Worm (Caenorhabditis elegans): Measurements from ENCODE around the gene odr-8.
"Not testable (repeated sequence)": the region's sequence is repeated elsewhere in the genome, so short reads cannot be mapped to it uniquely, and the experiment has no call there.

The odr-8 gene

DNA sequence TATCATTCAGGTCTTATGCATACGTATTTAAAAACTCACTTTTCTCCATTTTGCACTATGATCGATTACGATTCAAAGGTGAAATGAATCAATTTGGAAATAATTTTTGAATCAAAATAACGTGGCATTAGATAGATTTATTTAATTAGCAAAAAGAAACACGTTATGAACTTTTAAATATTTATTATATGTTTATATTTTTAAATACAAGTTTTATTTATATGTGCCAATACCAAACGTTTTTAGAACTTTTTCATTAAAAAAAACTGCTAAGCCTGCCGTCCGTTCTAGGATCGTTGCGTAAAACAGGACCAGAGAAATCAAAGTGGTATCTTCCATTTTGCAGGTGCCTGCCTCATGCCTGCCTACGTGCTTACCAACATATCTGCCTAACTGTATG is 14.8 kb upstream of the odr-8 start, which contains the start of gene F38A5.6:
TSS of gene F38A5.6 (minus strand) at position 101 of the 400 bp plus-strand sequence.
- no peak for TF ChIP-seq unc-62 (GFP tag; optimal IDR thresholded peaks at IDR 0.05)

DNA sequence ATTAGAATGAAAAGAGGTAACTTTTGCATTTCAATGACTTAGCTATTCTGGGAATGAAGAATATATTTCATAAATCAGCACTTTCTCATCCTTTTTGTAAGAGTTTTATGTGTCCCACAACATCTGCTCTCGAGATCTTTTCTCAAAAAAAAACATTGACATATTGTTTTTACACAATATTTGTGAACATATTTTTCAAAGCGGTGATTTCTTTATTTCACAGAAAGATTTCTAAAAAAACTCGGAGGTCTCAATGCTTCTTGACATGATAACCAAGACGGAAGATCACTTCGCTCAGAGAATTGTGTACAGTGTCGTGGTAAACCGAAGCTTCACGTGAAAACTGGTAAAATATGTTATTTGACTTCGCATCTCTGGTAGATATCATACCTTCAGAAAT is 13.4 kb upstream of the odr-8 start, which contains the start of gene F38A5.22:
TSS of gene F38A5.22 (minus strand) at position 29 of the 400 bp plus-strand sequence.
- TF ChIP-seq unc-62 (GFP tag; optimal IDR thresholded peaks at IDR 0.05), result no peak

DNA sequence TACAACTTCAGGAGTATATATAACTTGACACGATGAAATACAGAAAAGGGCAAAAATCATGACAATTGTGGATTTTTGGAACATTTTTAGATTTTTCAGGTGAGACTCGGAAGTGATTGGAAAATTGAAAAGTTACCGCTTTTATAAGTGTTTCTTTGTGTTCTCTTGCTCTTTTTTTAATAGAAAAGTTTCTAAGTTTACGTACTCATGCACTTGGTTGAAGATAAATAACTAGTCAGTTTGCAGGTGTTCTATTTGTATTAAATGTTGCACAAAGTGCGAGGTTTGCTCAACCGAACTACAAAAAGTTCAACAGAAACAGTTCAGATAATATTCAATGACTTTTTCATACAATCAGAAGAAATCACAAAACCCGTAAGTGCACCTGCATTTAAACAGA is 12.4 kb upstream of the odr-8 start, which contains the start of gene nspb-3:
TSS of gene nspb-3 (minus strand) at position 101 of the 400 bp plus-strand sequence.
- TF ChIP-seq unc-62 (GFP tag; optimal IDR thresholded peaks at IDR 0.05), result not testable (repeated sequence)

DNA sequence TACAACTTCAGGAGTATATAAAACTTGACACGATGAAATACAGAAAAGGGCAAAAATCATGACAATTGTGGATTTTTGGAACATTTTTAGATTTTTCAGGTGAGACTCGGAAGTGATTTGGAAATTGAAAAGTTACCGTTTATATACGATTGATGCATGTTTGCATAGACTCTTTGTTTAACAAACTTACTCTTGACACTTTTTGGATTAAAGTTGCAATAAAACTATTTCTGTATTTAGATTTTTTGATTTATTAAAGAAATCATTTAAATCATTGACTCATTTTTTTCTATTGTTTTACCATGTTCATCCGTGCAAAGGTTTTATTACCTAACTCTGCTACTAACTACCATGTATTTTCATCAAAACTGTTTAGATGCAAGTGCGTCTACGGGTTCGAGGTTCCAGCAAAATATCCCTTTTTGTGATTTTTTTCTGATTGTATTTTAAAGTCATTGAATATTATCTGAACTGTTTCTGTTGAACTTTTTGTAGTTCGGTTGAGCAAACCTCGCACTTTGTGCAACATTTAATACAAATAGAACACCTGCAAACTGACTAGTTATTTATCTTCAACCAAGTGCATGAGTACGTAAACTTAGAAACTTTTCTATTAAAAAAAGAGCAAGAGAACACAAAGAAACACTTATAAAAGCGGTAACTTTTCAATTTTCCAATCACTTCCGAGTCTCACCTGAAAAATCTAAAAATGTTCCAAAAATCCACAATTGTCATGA is 8.7 kb upstream of the odr-8 start, which contains the start of the genes nspb-1 and nspb-2:
TSS of gene nspb-1 (minus strand) at position 101 of the 737 bp plus-strand sequence.
TSS of gene nspb-2 (plus strand) at position 687 of the 737 bp plus-strand sequence.
- not testable (repeated sequence) for TF ChIP-seq unc-62 (GFP tag; optimal IDR thresholded peaks at IDR 0.05)

DNA sequence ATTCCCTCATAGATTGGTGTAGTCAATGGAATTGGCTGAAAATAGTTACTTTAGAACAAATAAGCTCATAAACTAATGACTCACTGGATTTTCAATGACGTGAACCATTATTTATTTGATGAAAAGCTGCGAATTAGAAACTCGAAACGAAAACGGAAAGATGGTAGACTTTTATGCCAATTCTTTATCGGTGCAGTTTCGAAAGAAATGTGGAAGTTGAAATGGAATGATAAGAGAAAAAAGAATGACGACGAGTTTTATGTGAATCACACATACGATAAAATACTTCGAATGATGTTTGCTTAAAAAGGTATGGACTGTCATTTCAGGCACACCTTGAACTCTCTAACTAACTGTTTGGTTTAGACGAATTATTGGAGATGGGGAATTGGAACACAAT is 7.5 kb upstream of the odr-8 start, which contains the start of the genes lec-11 and irld-7:
TSS of gene lec-11 (minus strand) at position 126 of the 400 bp plus-strand sequence.
TSS of gene irld-7 (plus strand) at position 332 of the 400 bp plus-strand sequence.
- TF ChIP-seq unc-62 (GFP tag; optimal IDR thresholded peaks at IDR 0.05), result no peak

DNA sequence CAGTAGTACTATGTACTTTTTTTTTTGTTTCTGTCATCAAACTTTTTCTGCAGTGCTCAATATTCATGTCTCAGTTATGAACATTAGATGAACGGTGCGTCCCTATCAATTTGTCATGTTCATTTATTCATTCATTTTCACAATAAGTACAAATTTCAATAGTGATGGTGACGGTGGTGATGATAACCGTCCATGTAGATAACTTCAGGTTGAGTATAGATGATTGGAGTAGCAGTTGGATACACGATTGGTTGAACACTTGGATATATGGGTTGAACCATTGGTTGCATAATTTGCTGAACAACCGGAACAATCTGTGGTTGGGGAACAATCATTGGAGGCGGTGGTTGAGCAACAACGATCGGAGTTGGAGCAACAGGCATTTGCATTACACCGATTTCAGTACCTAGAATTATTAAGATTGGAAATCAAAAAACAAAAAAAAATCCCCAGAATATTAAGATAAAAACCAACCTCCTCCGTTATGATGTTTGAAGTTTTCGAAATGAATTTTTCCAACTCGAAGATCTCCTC is 5.6 kb upstream of the odr-8 start:
- no peak for TF ChIP-seq unc-62 (GFP tag; optimal IDR thresholded peaks at IDR 0.05)

DNA sequence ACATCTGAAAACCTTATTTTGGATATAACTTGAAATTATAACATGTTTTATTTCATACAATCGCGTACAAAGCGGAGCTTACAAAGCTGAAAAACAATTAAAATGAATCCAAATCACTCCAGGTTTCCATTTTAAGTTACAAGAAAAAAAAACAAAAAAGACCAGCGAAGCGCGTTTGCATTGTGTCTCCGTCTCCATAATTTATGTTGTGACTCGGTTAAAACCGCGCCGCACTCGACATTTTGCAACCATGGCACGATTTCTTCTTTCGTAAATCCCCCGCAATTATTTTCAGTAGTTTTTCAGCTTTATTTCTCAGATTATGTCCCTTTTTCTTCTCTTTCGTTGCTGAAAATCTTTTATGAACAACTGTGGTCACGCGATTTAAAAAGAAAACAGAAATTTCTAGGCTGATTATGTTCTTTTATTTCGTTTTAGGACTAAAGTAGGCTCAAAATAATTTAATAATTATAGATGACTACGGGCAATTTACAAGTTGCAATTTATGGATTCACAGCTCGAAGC is 3.0 kb upstream of the odr-8 start, which contains the start of the genes F38A5.2 and dnj-11:
TSS of gene F38A5.2 (minus strand) at position 4 of the 525 bp plus-strand sequence.
TSS of gene dnj-11 (plus strand) at position 475 of the 525 bp plus-strand sequence.
- no peak for TF ChIP-seq unc-62 (GFP tag; optimal IDR thresholded peaks at IDR 0.05)

DNA sequence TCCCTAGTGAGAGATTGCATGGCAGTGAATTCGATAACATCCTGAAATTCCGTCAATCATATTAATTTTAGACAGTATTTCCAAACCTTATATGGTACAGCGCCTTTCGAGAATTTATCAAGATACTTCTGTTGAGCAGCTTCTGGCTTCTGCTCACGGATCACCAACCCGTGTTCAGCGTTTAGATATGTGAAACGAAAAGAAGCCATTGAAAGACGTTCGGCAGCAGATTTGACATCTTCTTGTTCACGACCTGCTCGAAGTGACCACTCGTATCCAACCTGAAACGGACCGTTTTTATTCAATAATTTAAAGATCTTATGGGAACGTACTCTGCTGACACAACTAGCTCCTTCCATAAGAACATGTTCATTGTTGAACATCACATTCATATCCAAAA is 846 bp downstream of the odr-8 start:
- TF ChIP-seq unc-62 (GFP tag; optimal IDR thresholded peaks at IDR 0.05), result no peak

DNA sequence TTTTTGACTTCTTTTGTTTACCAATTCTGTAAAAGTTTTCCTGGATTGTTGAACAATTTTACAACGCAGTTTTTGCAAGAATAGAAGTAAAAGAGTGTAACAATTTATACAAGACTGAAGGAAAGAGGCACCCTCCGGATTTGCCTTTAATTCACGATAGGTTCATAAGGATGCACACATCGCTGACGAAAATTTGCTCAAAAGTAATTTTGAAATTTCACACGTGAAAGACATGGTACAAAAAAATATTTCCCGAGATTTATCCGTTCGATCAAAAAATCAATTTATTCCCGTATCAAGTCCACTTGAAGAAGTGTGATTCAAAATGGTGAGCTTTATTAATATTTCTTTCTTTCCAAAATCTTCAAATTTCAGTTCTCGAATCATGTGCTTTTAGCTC is 4.6 kb downstream of the odr-8 start, which contains the start of gene C43G2.3:
TSS of gene C43G2.3 (plus strand) at position 301 of the 400 bp plus-strand sequence.
- no peak for TF ChIP-seq unc-62 (GFP tag; optimal IDR thresholded peaks at IDR 0.05)

DNA sequence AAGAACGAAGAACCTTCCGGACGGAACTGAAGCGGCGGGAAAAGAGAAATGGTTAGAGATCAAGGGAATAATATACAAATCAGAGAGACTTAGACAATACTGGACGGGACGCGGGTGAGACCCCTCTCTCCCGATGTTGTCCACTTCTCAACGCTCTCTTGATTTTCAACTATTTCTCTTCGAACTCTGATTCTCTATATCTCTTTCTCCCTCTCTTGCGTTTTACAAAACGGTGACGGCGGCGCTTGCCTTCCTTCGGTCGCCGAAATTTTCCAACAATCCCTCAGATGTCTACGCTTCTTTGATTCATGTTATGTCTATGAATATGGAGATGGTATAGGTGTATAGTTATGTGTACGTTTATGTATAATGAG is 5.8 kb downstream of the odr-8 start:
- no peak for TF ChIP-seq unc-62 (GFP tag; optimal IDR thresholded peaks at IDR 0.05)

DNA sequence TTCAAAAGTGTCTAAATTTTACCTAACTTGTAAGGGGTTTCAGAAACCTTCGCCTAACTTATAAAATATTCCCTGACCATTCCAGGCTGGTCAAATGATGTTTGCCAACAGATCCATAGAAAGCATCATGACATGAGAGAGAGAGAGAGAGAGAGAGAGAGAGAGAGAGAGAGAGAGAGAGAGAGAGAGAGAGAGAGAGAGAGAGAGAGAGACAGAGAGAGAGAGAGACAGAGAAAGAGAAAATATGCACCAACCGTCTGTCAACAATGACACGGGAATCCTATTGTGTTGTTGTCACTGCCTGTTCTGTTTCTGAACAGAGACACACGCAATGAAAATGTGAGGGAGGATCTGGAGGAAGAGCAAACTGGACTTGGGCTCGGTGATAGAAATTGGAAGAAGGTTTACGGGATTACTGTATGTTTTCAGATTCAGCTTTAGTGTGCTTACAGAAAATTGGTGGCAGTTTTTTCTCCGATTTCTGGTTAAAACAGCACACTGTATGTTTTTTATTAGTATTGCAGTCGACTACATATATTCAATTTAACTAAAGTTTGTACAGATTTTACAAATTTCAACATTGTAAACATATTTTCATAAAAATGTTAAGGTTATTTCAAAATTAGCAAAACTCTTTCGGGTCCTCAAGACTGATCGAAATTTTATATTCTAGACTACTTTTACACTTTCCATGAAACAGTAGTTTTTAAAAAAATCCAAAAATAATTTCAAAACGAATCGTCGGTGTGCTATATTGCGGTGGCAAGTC is 6.4 kb downstream of the odr-8 start:
- no peak for TF ChIP-seq unc-62 (GFP tag; optimal IDR thresholded peaks at IDR 0.05)

DNA sequence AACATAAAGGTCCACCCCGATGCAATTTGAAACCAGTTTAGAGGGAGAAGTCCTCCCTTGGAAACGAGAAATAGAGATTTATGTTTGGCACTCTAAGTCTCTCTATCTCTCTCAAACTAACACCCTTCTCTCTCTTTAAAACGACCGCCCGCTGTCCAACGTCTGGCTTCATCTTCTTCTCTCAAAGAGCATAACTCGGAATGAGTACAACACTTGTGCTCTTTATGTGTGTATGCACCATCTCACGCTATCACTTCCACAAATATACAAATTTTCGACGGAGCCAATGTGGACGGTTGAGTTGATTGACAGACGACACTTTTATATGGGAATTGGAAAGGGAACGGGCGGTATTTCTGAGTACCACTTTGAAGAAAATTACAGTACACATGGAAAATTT is 8.2 kb downstream of the odr-8 start:
- no peak for TF ChIP-seq unc-62 (GFP tag; optimal IDR thresholded peaks at IDR 0.05)

DNA sequence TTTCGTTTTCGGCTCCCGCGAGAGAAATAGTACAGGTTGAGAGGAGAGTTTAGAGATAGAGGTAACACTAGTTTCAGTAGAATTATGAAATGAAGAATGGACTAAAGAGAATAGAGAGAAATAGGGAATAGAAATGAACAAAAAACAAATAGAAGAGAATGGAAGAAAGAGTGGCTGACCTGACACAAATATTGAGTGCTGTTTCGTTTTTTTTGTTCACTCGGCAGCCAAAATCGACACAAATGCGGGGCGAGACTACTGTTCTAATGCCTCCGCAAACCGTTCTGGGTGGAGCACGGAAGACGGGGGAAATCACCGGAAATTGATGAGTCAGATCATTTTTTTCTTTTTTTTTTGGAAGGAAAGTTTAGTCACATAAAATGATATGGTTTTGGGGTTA is 9.8 kb downstream of the odr-8 start:
- no peak for TF ChIP-seq unc-62 (GFP tag; optimal IDR thresholded peaks at IDR 0.05)

DNA sequence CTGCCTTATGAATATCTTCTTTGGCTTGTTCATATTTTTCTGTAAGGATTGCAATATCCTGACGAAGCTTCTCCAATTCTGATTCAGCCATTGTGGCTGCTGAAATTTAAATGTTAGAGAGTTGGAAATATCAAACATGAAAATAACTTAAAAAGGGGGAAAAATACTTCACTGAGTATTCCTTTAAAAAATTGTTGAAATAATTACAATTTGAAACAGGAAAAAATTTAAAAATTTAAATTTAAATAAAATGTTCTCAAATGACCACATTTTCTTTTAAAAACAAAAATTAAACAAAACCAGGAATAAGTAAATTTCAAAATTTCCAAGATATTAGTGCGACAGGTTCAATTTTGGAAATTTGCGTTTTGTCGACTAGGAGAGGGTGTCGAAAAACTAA is 10.3 kb downstream of the odr-8 start, which contains the start of gene bicd-1:
TSS of gene bicd-1 (minus strand) at position 101 of the 400 bp plus-strand sequence.
- no peak for TF ChIP-seq unc-62 (GFP tag; optimal IDR thresholded peaks at IDR 0.05)

DNA sequence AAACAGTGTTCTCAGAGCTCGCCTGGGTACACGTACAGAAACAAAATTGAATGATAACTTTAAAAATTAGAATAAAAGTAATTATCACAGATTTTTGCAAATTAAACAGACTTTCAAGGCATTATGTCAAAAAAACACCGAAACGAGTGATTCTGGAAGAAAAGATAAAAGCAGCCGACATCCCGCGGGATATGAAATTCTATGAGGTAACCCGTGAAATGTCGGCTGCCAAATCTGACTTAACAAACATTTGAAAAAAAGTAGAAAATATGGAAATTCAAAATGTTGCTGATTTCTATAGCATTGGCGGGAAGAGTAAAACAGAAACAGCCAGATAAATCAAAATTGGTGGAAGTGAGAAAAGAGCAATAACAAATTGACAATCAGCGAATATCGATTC is 16.9 kb downstream of the odr-8 start:
- no peak for TF ChIP-seq unc-62 (GFP tag; optimal IDR thresholded peaks at IDR 0.05)

DNA sequence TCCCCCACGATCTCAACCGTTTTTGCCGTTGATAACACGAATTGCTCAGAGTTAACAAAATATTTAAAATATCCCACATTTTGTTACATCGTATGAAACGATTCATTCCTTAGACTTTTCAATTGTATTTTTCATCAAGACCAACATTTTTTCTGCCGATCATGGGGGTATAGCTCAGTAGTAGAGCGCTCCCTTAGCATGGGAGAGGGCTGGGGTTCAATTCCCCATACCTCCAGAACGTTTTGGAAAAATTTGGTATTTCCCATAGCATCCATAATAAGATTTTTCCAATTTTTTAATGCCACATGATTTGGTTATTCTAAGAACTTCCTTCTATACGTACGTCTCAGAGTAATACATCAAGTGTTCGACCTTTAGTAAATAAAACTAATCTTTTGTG is 20.5 kb downstream of the odr-8 start:
- TF ChIP-seq unc-62 (GFP tag; optimal IDR thresholded peaks at IDR 0.05), result no peak

All from whole organism, dauer.